Worm (Caenorhabditis elegans) whole organism, mixed stage, embryonic: ENCODE results near the gene ZK686.3.

Source experiments
- M03D4.4 ChIP-seq: sonication (generic microtip); optimal IDR thresholded peaks from 2 replicates; lab custom pipeline; 2017; ENCODE audit warnings: mild to moderate bottlenecking, missing genetic modification characterization, missing compliant biosample characterization
- bed-3 ChIP-seq: fragments of 200-800 bp; sonication (Bioruptor generic); optimal IDR thresholded peaks from 3 replicates; lab custom pipeline; 2018; ENCODE audit warnings: mild to moderate bottlenecking, missing genetic modification characterization, moderate library complexity, missing compliant biosample characterization
- ceh-39 ChIP-seq: fragments of 150-350 bp; optimal IDR thresholded peaks from 2 replicates; lab custom pipeline; 2014; ENCODE audit warnings: missing biosample characterization, missing genetic modification characterization
- ceh-43 ChIP-seq: fragments of 200-800 bp; sonication (Bioruptor generic); optimal IDR thresholded peaks from 2 replicates; lab custom pipeline; 2018; ENCODE audit warnings: mild to moderate bottlenecking, missing genetic modification characterization, moderate library complexity, missing compliant biosample characterization
- ceh-83 ChIP-seq: fragments of 200-800 bp; sonication (Bioruptor generic); optimal IDR thresholded peaks from 2 replicates; lab custom pipeline; 2018; ENCODE audit warnings: mild to moderate bottlenecking, missing genetic modification characterization, missing compliant biosample characterization
- ces-1 ChIP-seq: fragments of 150-350 bp; optimal IDR thresholded peaks from 2 replicates; lab custom pipeline; 2014; ENCODE audit warnings: missing biosample characterization, missing genetic modification reagents, missing genetic modification characterization
- cnd-1 ChIP-seq: fragments of 200-800 bp; sonication (Bioruptor generic); optimal IDR thresholded peaks from 2 replicates; lab custom pipeline; 2018; ENCODE audit warnings: mild to moderate bottlenecking, missing genetic modification characterization, missing compliant biosample characterization
- drap-1 ChIP-seq: fragments of 200-800 bp; sonication (Bioruptor generic); optimal IDR thresholded peaks from 3 replicates; lab custom pipeline; 2018; ENCODE audit warnings: mild to moderate bottlenecking, missing genetic modification characterization, missing compliant biosample characterization
- elt-3 ChIP-seq: fragments of 150-350 bp; optimal IDR thresholded peaks from 2 replicates; lab custom pipeline; 2014; ENCODE audit warnings: missing biosample characterization, missing genetic modification characterization
- flh-1 ChIP-seq: fragments of 200-800 bp; sonication (Bioruptor generic); optimal IDR thresholded peaks from 2 replicates; lab custom pipeline; 2018; ENCODE audit warnings: mild to moderate bottlenecking, missing genetic modification characterization, moderate library complexity, missing compliant biosample characterization
- ham-2 ChIP-seq: fragments of 200-800 bp; sonication (Bioruptor generic); optimal IDR thresholded peaks from 2 replicates; lab custom pipeline; 2018; ENCODE audit warnings: mild to moderate bottlenecking, missing genetic modification characterization, missing compliant biosample characterization
- hlh-1 ChIP-seq: fragments of 150-350 bp; optimal IDR thresholded peaks from 2 replicates; lab custom pipeline; 2014; ENCODE audit warnings: missing biosample characterization, missing genetic modification reagents, missing genetic modification characterization
- lin-13 ChIP-seq: fragments of 150-350 bp; optimal IDR thresholded peaks from 2 replicates; lab custom pipeline; 2014; ENCODE audit warnings: missing biosample characterization, missing genetic modification characterization
- lin-32 ChIP-seq: fragments of 200-800 bp; sonication (Bioruptor generic); optimal IDR thresholded peaks from 2 replicates; lab custom pipeline; 2018; ENCODE audit warnings: mild to moderate bottlenecking, missing genetic modification characterization, missing compliant biosample characterization
- lsy-2 ChIP-seq: fragments of 150-350 bp; optimal IDR thresholded peaks from 2 replicates; lab custom pipeline; 2014; ENCODE audit warnings: missing biosample characterization, missing genetic modification characterization
- mab-5 ChIP-seq: fragments of 150-350 bp; optimal IDR thresholded peaks from 2 replicates; lab custom pipeline; 2014; ENCODE audit warnings: missing biosample characterization, missing genetic modification characterization
- mep-1 ChIP-seq: fragments of 150-350 bp; optimal IDR thresholded peaks from 2 replicates; lab custom pipeline; 2017; ENCODE audit warnings: missing biosample characterization, missing genetic modification reagents, missing genetic modification characterization, inconsistent platforms
- mls-2 ChIP-seq: sonication (generic microtip); optimal IDR thresholded peaks from 2 replicates; lab custom pipeline; 2016; ENCODE audit warnings: mild to moderate bottlenecking, missing genetic modification characterization, moderate library complexity, missing compliant biosample characterization
- nhr-12 ChIP-seq: fragments of 150-350 bp; optimal IDR thresholded peaks from 2 replicates; lab custom pipeline; 2014; ENCODE audit warnings: missing biosample characterization, missing genetic modification characterization
- nhr-2 ChIP-seq: fragments of 150-350 bp; optimal IDR thresholded peaks from 2 replicates; lab custom pipeline; 2014; ENCODE audit warnings: missing biosample characterization, missing genetic modification characterization
- nhr-237 ChIP-seq: fragments of 150-350 bp; optimal IDR thresholded peaks from 2 replicates; lab custom pipeline; 2014; ENCODE audit warnings: missing biosample characterization, missing genetic modification characterization
- nhr-76 ChIP-seq: sonication (generic microtip); optimal IDR thresholded peaks from 2 replicates; lab custom pipeline; 2017; ENCODE audit warnings: missing biosample characterization, missing genetic modification characterization
- pha-4 ChIP-seq: fragments of 150-350 bp; optimal IDR thresholded peaks from 2 replicates; lab custom pipeline; 2018; ENCODE audit warnings: missing biosample characterization, missing genetic modification reagents, missing genetic modification characterization
- sem-2 ChIP-seq: fragments of 200-800 bp; sonication (Bioruptor generic); optimal IDR thresholded peaks from 2 replicates; lab custom pipeline; 2018; ENCODE audit warnings: mild to moderate bottlenecking, missing genetic modification characterization, missing compliant biosample characterization
- snpc-4 ChIP-seq: fragments of 150-350 bp; optimal IDR thresholded peaks from 2 replicates; lab custom pipeline; 2014; ENCODE audit warnings: missing biosample characterization, missing genetic modification characterization
- sptf-1 ChIP-seq: sonication (generic microtip); optimal IDR thresholded peaks from 2 replicates; lab custom pipeline; 2017; ENCODE audit warnings: mild to moderate bottlenecking, missing genetic modification characterization, moderate library complexity, missing compliant biosample characterization
- tbx-8 ChIP-seq: fragments of 200-800 bp; sonication (Bioruptor generic); optimal IDR thresholded peaks from 2 replicates; lab custom pipeline; 2018; ENCODE audit warnings: mild to moderate bottlenecking, missing genetic modification characterization, moderate library complexity, missing compliant biosample characterization
- unc-120 ChIP-seq: sonication (generic microtip); optimal IDR thresholded peaks from 2 replicates; lab custom pipeline; 2017; ENCODE audit warnings: missing genetic modification characterization, missing compliant biosample characterization; ENCODE audit not compliant: poor library complexity, severe bottlenecking
- unc-39 ChIP-seq: fragments of 150-350 bp; optimal IDR thresholded peaks from 2 replicates; lab custom pipeline; 2014; ENCODE audit warnings: missing biosample characterization, missing genetic modification characterization
- unc-62 ChIP-seq: fragments of 150-350 bp; optimal IDR thresholded peaks from 2 replicates; lab custom pipeline; 2014; ENCODE audit warnings: missing biosample characterization, missing genetic modification reagents, missing genetic modification characterization
- zip-8 ChIP-seq: fragments of 150-350 bp; optimal IDR thresholded peaks from 2 replicates; lab custom pipeline; 2014; ENCODE audit warnings: missing biosample characterization, missing genetic modification characterization
- ztf-11 ChIP-seq: fragments of 150-350 bp; optimal IDR thresholded peaks from 2 replicates; lab custom pipeline; 2014; ENCODE audit warnings: missing biosample characterization, missing genetic modification characterization

The ZK686.3 gene

DNA sequence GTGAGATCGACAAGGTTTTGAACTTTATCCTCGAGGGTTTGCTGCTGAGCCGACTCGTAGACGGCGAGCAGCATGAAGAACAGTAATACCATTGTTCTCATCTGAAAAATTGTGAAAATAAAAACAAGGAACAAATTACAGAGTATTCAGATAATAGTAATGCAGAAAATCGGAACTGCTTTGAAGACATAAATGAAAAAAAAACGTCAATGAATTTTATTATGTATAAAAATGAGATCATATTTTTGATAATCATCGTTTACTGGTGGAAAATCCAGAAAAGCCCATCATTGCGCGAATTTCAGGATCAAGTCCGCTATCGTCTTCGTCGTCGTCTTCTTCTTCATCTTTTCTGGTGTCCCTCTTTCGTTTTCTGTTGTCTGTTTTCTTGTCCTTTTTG is at the start of gene ZK686.3:
Gene ZK686.3, minus strand, starts transcription at position 101 of the 400 bp plus-strand sequence.
- TF ChIP-seq tbx-8, result no peak
- no peak for TF ChIP-seq mls-2 (tag; lab: Kevin White, UChicago)
- TF ChIP-seq snpc-4 (tag; lab: Kevin White, UChicago), result no peak
- TF ChIP-seq lin-13, result no peak
- TF ChIP-seq sptf-1, result no peak
- no peak for TF ChIP-seq lin-32
- no peak for TF ChIP-seq ceh-39 (tag; lab: Kevin White, UChicago)
- no peak for TF ChIP-seq nhr-2 (tag; lab: Kevin White, UChicago)
- TF ChIP-seq hlh-1 (tag; lab: Kevin White, UChicago), result no peak
- no peak for TF ChIP-seq ceh-83 (GFP tag; lab: Kevin White, UChicago)
- no peak for TF ChIP-seq ces-1 (GFP tag; lab: Kevin White, UChicago)
- TF ChIP-seq, all 35 proteins: peak for 0

- peak; percentile 99 for TF ChIP-seq mab-5
- TF ChIP-seq sem-2, result no peak
- peak; percentile 100 for TF ChIP-seq zip-8 (tag; lab: Kevin White, UChicago)
- TF ChIP-seq, all 35 proteins: peak for 2
Measured at ce11 chrIII:7816463-7816862, 47.6 kb upstream of the ZK686.3 start.

DNA sequence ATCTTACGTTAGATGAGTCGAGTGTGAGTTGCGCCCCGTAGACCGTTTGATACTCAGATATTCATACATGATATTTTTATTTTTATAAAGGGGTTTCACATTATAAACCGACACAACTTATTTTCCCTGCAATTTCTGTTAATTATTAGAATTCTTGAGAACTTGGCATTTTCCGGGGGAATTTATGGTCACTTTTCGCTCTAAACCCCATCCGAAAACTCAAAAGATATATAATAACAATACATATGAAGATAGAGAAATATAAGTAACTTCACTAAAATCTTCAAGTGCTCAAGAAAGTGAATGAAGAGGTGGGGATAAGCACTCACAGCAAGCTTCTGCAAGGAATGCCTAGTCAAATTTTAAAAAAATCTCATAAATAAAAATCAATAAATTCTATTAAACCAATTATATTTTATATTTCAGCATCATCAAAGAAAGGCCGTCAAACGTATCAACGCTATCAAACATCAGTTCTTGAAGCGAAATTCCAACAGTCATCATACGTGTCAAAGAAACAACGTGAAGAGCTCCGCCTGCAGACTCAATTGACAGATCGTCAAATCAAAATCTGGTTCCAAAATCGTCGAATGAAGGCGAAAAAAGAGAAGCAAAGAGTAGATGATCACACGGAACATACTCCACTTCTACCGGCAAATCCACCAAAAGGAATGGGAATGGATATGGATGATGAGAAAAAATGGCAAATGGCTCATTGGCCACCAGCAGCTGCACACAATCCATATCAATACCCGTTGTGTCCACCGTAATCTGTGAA is 46.9 kb upstream of the ZK686.3 start:
- TF ChIP-seq unc-62, result no peak
- TF ChIP-seq bed-3 (GFP tag; lab: Kevin White, UChicago), result no peak
- TF ChIP-seq flh-1, result no peak
- TF ChIP-seq pha-4 (tag; lab: Kevin White, UChicago), result no peak
- peak; percentile 91 for TF ChIP-seq mab-5
- no peak for TF ChIP-seq snpc-4 (tag; lab: Kevin White, UChicago)
- no peak for TF ChIP-seq unc-120 (tag; lab: Kevin White, UChicago)
- TF ChIP-seq ces-1 (GFP tag; lab: Kevin White, UChicago), result no peak
- TF ChIP-seq zip-8 (tag; lab: Kevin White, UChicago), result peak; percentile 100
- TF ChIP-seq lin-13, result no peak
- TF ChIP-seq M03D4.4 (tag; lab: Kevin White, UChicago), result no peak
- no peak for TF ChIP-seq mep-1 (tag; lab: Kevin White, UChicago)
- no peak for TF ChIP-seq sptf-1
- TF ChIP-seq sem-2, result no peak
- TF ChIP-seq, all 35 proteins: peak for 2

DNA sequence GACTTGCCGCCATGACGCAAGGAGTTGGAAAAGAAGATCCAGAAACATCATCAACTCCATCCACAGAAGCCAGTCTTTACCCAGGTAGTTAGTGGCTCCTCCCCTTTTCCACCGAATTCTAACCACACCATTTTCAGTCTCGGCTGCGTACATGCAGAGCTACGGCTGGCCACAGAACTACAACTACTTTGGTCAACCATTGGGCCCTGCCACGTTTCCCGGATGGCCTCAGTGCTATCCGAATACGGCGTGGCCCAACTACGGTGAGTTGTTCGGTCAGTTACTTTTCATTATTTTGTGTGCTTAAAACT is 46.1 kb upstream of the ZK686.3 start:
- no peak for TF ChIP-seq drap-1
- peak; percentile 96 for TF ChIP-seq mab-5

DNA sequence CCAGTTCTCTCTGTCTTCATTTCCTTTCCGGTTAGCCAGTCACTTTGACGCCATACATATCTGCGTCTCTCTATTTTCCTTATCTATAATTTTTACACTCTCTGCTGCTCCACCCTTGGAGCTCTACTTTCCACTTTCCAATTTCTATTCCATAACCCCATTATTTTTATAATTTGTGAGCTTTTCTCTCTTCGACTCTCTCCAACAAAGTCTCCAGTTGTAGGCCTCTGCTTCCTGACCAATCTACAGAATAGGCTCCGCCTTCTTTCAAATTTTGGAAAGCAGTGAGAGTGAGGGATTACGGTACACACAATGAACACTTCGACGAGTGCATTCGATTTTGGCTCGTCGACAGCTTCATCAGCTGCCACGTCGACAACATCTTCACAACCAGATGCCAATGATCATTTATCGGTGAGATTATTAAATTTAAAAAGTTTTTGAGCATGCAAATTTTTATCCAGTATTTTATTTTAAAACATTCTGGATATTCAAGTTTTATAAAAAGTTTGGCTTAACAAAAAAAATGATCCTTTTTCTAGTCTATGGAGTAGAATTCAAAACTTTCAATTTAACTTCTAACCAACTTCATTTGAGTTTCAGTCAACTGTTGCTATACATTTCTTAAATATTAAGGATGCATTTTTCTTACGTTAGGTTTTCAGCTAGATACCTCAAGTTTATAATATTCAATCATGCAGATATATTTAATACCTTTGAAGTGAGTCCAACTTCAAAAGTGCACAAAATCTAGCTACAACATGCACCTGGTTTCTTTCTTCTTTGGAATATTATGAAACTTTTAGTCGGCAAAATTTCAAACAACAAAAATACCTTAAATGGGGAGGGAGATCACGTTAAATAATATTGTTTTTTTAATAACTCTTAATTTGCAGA is 45.5 kb upstream of the ZK686.3 start, which contains the start of gene egl-5:
Gene egl-5, plus strand, starts transcription at position 216 of the 897 bp plus-strand sequence.
- no peak for TF ChIP-seq bed-3 (GFP tag; lab: Kevin White, UChicago)
- no peak for TF ChIP-seq flh-1
- peak; percentile 100 for TF ChIP-seq zip-8 (tag; lab: Kevin White, UChicago)
- TF ChIP-seq mab-5, result peak; percentile 97
- no peak for TF ChIP-seq drap-1
- no peak for TF ChIP-seq mls-2 (tag; lab: Kevin White, UChicago)
- peak; percentile 26 for TF ChIP-seq lsy-2 (tag; lab: Kevin White, UChicago)
- peak; percentile 24 for TF ChIP-seq ces-1 (GFP tag; lab: Kevin White, UChicago)
- no peak for TF ChIP-seq unc-120 (tag; lab: Kevin White, UChicago)

DNA sequence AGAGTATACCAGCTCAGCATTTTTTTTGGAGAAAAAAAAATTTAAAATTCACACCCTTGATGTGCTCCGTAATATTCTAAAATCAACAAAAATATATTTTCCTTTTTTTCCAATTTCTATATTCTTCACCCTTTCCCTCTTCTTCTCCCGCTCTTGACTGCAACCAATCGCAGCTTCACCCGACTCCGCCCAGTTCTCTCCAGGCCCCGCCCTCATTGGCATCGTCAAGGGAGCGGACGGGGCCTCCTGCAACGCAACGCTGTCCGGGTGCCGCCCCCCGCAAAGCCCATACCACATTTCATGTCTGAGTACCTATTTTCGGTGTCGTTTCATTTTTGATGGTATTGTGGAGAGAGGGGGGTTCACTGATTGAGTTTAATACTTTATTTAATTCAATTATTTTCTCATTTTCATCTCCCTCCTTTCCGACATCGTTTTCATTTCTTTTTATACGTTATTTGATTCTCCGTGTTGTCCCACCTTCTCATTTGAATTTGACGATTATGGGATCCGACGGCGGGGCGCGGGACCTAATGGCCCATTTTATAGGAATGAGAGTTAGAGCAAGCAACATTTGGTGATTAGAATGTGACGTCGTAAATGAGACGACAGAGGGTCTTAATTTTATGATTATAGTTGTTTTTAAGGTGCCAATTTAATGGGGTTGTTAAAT is 43.5 kb upstream of the ZK686.3 start:
- TF ChIP-seq mab-5, result no peak
- peak; percentile 65 for TF ChIP-seq lsy-2 (tag; lab: Kevin White, UChicago)
- TF ChIP-seq, all 35 proteins: peak for 1

DNA sequence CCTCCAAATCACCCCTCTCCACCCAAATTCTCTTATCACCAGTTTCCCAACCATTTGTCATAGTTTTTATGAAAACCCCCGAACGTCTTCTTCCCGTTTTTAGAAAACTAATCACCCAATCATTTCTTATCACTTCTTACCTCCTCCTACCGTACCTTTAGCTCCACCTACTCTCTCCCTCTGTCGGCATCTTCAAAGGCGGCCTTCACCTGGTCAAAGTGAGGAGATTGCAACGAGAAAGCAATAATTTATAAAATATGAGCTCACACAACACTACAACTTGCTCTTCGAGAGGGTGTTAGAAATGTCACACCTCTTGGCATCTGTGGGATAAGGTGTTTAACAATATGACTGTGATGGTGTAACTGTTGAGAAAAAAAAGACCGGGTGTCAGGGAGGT is 40.2 kb upstream of the ZK686.3 start:
- TF ChIP-seq ceh-43 (GFP tag; lab: Kevin White, UChicago), result no peak
- no peak for TF ChIP-seq ces-1 (GFP tag; lab: Kevin White, UChicago)
- no peak for TF ChIP-seq bed-3 (GFP tag; lab: Kevin White, UChicago)
- TF ChIP-seq nhr-237 (tag; lab: Kevin White, UChicago), result no peak
- no peak for TF ChIP-seq pha-4 (tag; lab: Kevin White, UChicago)
- TF ChIP-seq drap-1, result no peak
- TF ChIP-seq nhr-2 (tag; lab: Kevin White, UChicago), result no peak
- TF ChIP-seq cnd-1, result no peak
- no peak for TF ChIP-seq nhr-12
- TF ChIP-seq tbx-8, result no peak
- TF ChIP-seq ztf-11 (tag; lab: Kevin White, UChicago), result no peak
- TF ChIP-seq unc-39 (tag; lab: Kevin White, UChicago), result no peak
- no peak for TF ChIP-seq elt-3
- TF ChIP-seq unc-120 (tag; lab: Kevin White, UChicago), result no peak
- no peak for TF ChIP-seq mep-1 (tag; lab: Kevin White, UChicago)
- TF ChIP-seq ham-2 (GFP tag; lab: Kevin White, UChicago), result no peak
- no peak for TF ChIP-seq mls-2 (tag; lab: Kevin White, UChicago)
- TF ChIP-seq zip-8 (tag; lab: Kevin White, UChicago), result no peak
- TF ChIP-seq nhr-76 (tag; lab: Kevin White, UChicago), result no peak
